Worm (Caenorhabditis elegans) whole organism, late embryonic: ENCODE measurements around the gene C46C11.3.

ENCODE experiments used
- K02D7.2 ChIP-seq: sonication (generic microtip); optimal IDR thresholded peaks from 2 replicates; lab custom pipeline; 2017; ENCODE audit warnings: mild to moderate bottlenecking, missing genetic modification characterization, missing compliant biosample characterization
- ceh-18 ChIP-seq: sonication (generic microtip); optimal IDR thresholded peaks from 2 replicates; lab custom pipeline; 2016; ENCODE audit warnings: missing genetic modification characterization, missing compliant biosample characterization
- fkh-10 ChIP-seq: fragments of 150-350 bp; optimal IDR thresholded peaks from 2 replicates; lab custom pipeline; 2014; ENCODE audit warnings: missing biosample characterization, missing genetic modification reagents, missing genetic modification characterization
- fkh-6 ChIP-seq: sonication (generic microtip); optimal IDR thresholded peaks from 2 replicates; lab custom pipeline; 2016; ENCODE audit warnings: missing genetic modification characterization, missing compliant biosample characterization
- hlh-13 ChIP-seq: fragments of 200-800 bp; sonication (Bioruptor generic); optimal IDR thresholded peaks from 2 replicates; lab custom pipeline; 2018; ENCODE audit warnings: mild to moderate bottlenecking, missing genetic modification characterization, missing compliant biosample characterization
- hlh-6 ChIP-seq: sonication (generic microtip); optimal IDR thresholded peaks from 2 replicates; lab custom pipeline; 2016; ENCODE audit warnings: missing genotype, missing genetic modification characterization, missing compliant biosample characterization
- pqm-1 ChIP-seq: sonication (generic microtip); optimal IDR thresholded peaks from 2 replicates; lab custom pipeline; 2016; ENCODE audit warnings: missing genetic modification characterization, missing compliant biosample characterization
- tbx-2 ChIP-seq: sonication (generic microtip); optimal IDR thresholded peaks from 2 replicates; lab custom pipeline; 2016; ENCODE audit warnings: missing genetic modification characterization, missing compliant biosample characterization
- zip-5 ChIP-seq: sonication (generic microtip); optimal IDR thresholded peaks from 2 replicates; lab custom pipeline; 2016; ENCODE audit warnings: missing genetic modification characterization, missing compliant biosample characterization

ce11 chrX:4628350-4628749 lies 6.2 kb downstream of the C46C11.3 start:
- no peak for TF ChIP-seq hlh-13 (GFP tag; lab: Kevin White, UChicago)
- TF ChIP-seq K02D7.2 (tag; lab: Kevin White, UChicago): no peak
- no peak for TF ChIP-seq zip-5
- TF ChIP-seq pqm-1 (tag; lab: Kevin White, UChicago): no peak
- TF ChIP-seq ceh-18 (tag; lab: Kevin White, UChicago): no peak
- TF ChIP-seq tbx-2: no peak
- TF ChIP-seq fkh-10 (GFP tag; lab: Kevin White, UChicago): no peak
- TF ChIP-seq hlh-6: no peak
- no peak for TF ChIP-seq fkh-6
